Worm (Caenorhabditis elegans) whole organism, L2 larva: Measurements from ENCODE around the gene F32D8.2.
A peak's percentile ranks its signal among the peaks of the same experiment; 100 is the strongest.

ENCODE experiments used
- C34F6.9 ChIP-seq: fragments of 150-350 bp; optimal IDR thresholded peaks from 2 replicates; lab custom pipeline; 2014; ENCODE audit warnings: missing biosample characterization, missing genetic modification characterization
- R02D3.7 ChIP-seq: fragments of 150-350 bp; optimal IDR thresholded peaks from 2 replicates; lab custom pipeline; 2014; ENCODE audit warnings: missing biosample characterization, missing genetic modification characterization
- Y55F3AM.14 ChIP-seq: fragments of 200-800 bp; sonication (Bioruptor generic); optimal IDR thresholded peaks from 2 replicates; lab custom pipeline; 2018; ENCODE audit warnings: mild to moderate bottlenecking, missing genetic modification characterization, missing compliant biosample characterization
- aly-2 ChIP-seq: fragments of 150-350 bp; optimal IDR thresholded peaks from 2 replicates; lab custom pipeline; 2014; ENCODE audit warnings: missing biosample characterization, missing genetic modification characterization
- blmp-1 ChIP-seq: sonication (generic microtip); optimal IDR thresholded peaks from 2 replicates; lab custom pipeline; 2017; ENCODE audit warnings: missing genetic modification characterization, mild to moderate bottlenecking, missing compliant biosample characterization, antibody characterized with exemption, moderate library complexity; ENCODE audit not compliant: insufficient read depth
- ceh-82 ChIP-seq: fragments of 150-350 bp; optimal IDR thresholded peaks from 2 replicates; lab custom pipeline; 2014; ENCODE audit warnings: missing biosample characterization, missing genetic modification characterization
- crh-2 ChIP-seq: sonication (generic microtip); optimal IDR thresholded peaks from 2 replicates; lab custom pipeline; 2017; ENCODE audit warnings: missing biosample characterization, missing genetic modification characterization
- elt-1 ChIP-seq: fragments of 150-350 bp; optimal IDR thresholded peaks from 2 replicates; lab custom pipeline; 2014; ENCODE audit warnings: missing biosample characterization, missing genetic modification characterization
- elt-3 ChIP-seq: sonication (generic microtip); optimal IDR thresholded peaks from 2 replicates; lab custom pipeline; 2017; ENCODE audit warnings: missing biosample characterization, missing genetic modification characterization
- fos-1 ChIP-seq: fragments of 150-350 bp; optimal IDR thresholded peaks from 2 replicates; lab custom pipeline; 2014; ENCODE audit warnings: missing biosample characterization, missing genetic modification characterization
- lin-11 ChIP-seq: fragments of 150-350 bp; sonication (generic microtip); optimal IDR thresholded peaks from 2 replicates; lab custom pipeline; 2014; ENCODE audit warnings: missing biosample characterization, missing genetic modification characterization, inconsistent platforms, mixed read lengths
- mab-5 ChIP-seq: fragments of 150-350 bp; optimal IDR thresholded peaks from 2 replicates; lab custom pipeline; 2014; ENCODE audit warnings: missing biosample characterization, missing genetic modification characterization
- nhr-12 ChIP-seq: fragments of 150-350 bp; optimal IDR thresholded peaks from 2 replicates; lab custom pipeline; 2014; ENCODE audit warnings: missing biosample characterization, missing genetic modification characterization
- nhr-129 ChIP-seq: fragments of 150-350 bp; optimal IDR thresholded peaks from 2 replicates; lab custom pipeline; 2014; ENCODE audit warnings: missing biosample characterization, missing genetic modification characterization
- nhr-21 ChIP-seq: fragments of 150-350 bp; optimal IDR thresholded peaks from 2 replicates; lab custom pipeline; 2014; ENCODE audit warnings: missing biosample characterization, missing genetic modification characterization
- nhr-25 ChIP-seq: fragments of 150-350 bp; sonication (generic microtip); optimal IDR thresholded peaks from 3 replicates; lab custom pipeline; 2014; ENCODE audit warnings: missing biosample characterization, missing genetic modification characterization
- nhr-77 ChIP-seq: fragments of 150-350 bp; optimal IDR thresholded peaks from 2 replicates; lab custom pipeline; 2014; ENCODE audit warnings: missing biosample characterization, missing genetic modification characterization
- sma-3 ChIP-seq: sonication (generic microtip); optimal IDR thresholded peaks from 2 replicates; lab custom pipeline; 2016; ENCODE audit warnings: missing genetic modification reagents, missing genetic modification characterization, missing compliant biosample characterization
- sma-9 ChIP-seq, 2 experiments: fragments of 150-350 bp in 1 of 2; sonication (generic microtip) in 1 of 2; optimal IDR thresholded peaks; 2 replicates each; lab custom pipeline; 2014 to 2016; ENCODE audit warnings: missing genetic modification characterization in 2 of 2, mild to moderate bottlenecking in 1 of 2, missing biosample characterization in 1 of 2, missing compliant biosample characterization in 1 of 2, missing genetic modification reagents in 1 of 2, moderate library complexity in 1 of 2
- unc-39 ChIP-seq: fragments of 150-350 bp; optimal IDR thresholded peaks from 2 replicates; lab custom pipeline; 2014; ENCODE audit warnings: missing biosample characterization, missing genetic modification characterization
- unc-62 ChIP-seq: fragments of 150-350 bp; optimal IDR thresholded peaks from 2 replicates; lab custom pipeline; 2014; ENCODE audit warnings: missing biosample characterization, missing genetic modification reagents, missing genetic modification characterization
- zag-1 ChIP-seq: fragments of 150-350 bp; optimal IDR thresholded peaks from 2 replicates; lab custom pipeline; 2014; ENCODE audit warnings: missing biosample characterization, missing genetic modification characterization
- ztf-11 ChIP-seq: sonication (generic microtip); optimal IDR thresholded peaks from 2 replicates; lab custom pipeline; 2017; ENCODE audit warnings: missing biosample characterization, missing genetic modification characterization
- ztf-4 ChIP-seq: fragments of 150-350 bp; optimal IDR thresholded peaks from 2 replicates; lab custom pipeline; 2014; ENCODE audit warnings: missing biosample characterization, missing genetic modification characterization

F32D8.2 gene

DNA sequence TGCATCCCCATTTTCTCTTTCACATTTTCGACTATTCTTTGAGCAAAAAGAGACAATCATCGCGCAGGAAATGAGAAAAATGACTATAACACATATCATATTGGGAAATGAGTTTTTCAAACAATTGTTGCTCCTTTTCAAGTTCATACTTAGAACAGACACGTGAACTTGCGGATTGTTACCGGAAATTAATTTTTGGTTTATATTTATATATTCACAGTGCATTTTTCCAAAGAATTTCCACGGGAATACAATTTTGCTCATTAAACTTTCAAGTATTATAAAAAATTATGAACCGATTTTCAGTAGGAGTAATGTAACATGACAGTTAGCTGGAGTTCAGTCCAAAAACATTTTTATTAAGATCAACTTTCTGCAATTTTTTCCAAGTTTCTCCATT is 39.7 kb downstream of the F32D8.2 start, which contains the start of gene F58B4.7:
Gene F58B4.7 (minus strand): TSS at position 101 of the 400 bp plus-strand sequence.
- TF ChIP-seq aly-2 (tag; lab: Kevin White, UChicago) (no peak), nhr-25 (tag; lab: Kevin White, UChicago) (no peak), sma-3 (GFP tag; lab: Kevin White, UChicago) (no peak), C34F6.9 (tag; lab: Kevin White, UChicago) (no peak), nhr-21 (tag; lab: Kevin White, UChicago) (no peak), mab-5 (tag; lab: Kevin White, UChicago) (no peak), ceh-82 (tag; lab: Kevin White, UChicago) (no peak), ztf-11 (tag; lab: Kevin White, UChicago) (no peak), unc-62 (GFP tag; lab: Kevin White, UChicago) (no peak), R02D3.7 (tag; lab: Kevin White, UChicago) (no peak), Y55F3AM.14 (GFP tag; lab: Kevin White, UChicago) (no peak), ztf-4 (tag; lab: Kevin White, UChicago) (no peak), unc-39 (tag; lab: Kevin White, UChicago) (no peak), nhr-12 (tag; lab: Kevin White, UChicago) (no peak)

- TF ChIP-seq lin-11 (peak; percentile 12), C34F6.9 (tag; lab: Kevin White, UChicago) (no peak)
Observed at ce11 chrV:10924731-10925130, 41.2 kb downstream of the F32D8.2 start, which contains the start of gene F58B4.6. Gene F58B4.6 (plus strand): TSS chrV:10925031.

ce11 chrV:10925658-10926057 is 42.1 kb downstream of the F32D8.2 start:
- TF ChIP-seq lin-11 (peak; percentile 35), unc-39 (tag; lab: Kevin White, UChicago) (no peak), blmp-1 (tag; lab: Kevin White, UChicago) (no peak), nhr-21 (tag; lab: Kevin White, UChicago) (no peak)

DNA sequence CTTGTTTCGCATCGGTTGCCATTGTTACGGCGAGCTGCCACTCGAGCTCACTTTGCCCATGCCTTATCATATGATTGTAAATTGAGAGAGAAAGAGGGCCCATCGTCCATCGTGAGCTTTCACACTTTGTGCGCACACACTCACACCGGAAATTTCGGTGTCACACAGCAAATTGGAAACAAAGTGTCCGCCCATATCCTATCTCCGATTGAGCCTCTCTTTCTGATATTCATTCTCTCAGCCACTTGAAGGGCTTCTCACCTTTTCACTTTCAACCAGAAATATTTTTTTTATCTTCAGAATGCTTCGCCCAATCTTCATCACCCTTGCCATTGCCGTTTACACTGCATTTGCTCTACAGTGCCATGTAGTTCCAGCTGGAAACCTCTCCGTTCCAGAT is 45.9 kb downstream of the F32D8.2 start, which contains the start of gene F58B4.3:
Gene F58B4.3 (plus strand): TSS at position 301 of the 400 bp plus-strand sequence.
- peak; percentile 39 for TF ChIP-seq lin-11
- TF ChIP-seq nhr-77 (tag; lab: Kevin White, UChicago): no peak

ce11 chrV:10931189-10931588 is 47.6 kb downstream of the F32D8.2 start, which contains the start of gene scvp-1:
Gene scvp-1 (minus strand): TSS chrV:10931289.
- TF ChIP-seq mab-5 (tag; lab: Kevin White, UChicago) (no peak), nhr-129 (tag; lab: Kevin White, UChicago) (no peak), fos-1 (tag; lab: Kevin White, UChicago) (no peak), elt-3 (tag; lab: Kevin White, UChicago) (no peak), elt-1 (tag; lab: Kevin White, UChicago) (no peak), ztf-11 (tag; lab: Kevin White, UChicago) (no peak), nhr-77 (tag; lab: Kevin White, UChicago) (no peak)
- TF ChIP-seq, all 48 proteins: peak for 0

ce11 chrV:10932411-10932810 is 48.8 kb downstream of the F32D8.2 start, which contains the start of gene F58B4.5:
Gene F58B4.5 (plus strand): TSS chrV:10932693.
- peak; percentile 71 for TF ChIP-seq sma-9 (GFP tag; optimal IDR thresholded peaks at IDR 0.05; lab: Kevin White, UChicago)
- TF ChIP-seq sma-9 (tag; optimal IDR thresholded peaks at IDR 0.05; lab: Kevin White, UChicago): no peak
- peak; percentile 54 for TF ChIP-seq crh-2 (tag; lab: Kevin White, UChicago)
- TF ChIP-seq zag-1 (tag; lab: Kevin White, UChicago): no peak
- TF ChIP-seq fos-1 (tag; lab: Kevin White, UChicago): peak; percentile 43
